Fruit fly (Drosophila melanogaster): ENCODE data around the gene rump.
A peak's percentile ranks its signal among the peaks of the same experiment; 100 is the strongest.

Gene rump

DNA sequence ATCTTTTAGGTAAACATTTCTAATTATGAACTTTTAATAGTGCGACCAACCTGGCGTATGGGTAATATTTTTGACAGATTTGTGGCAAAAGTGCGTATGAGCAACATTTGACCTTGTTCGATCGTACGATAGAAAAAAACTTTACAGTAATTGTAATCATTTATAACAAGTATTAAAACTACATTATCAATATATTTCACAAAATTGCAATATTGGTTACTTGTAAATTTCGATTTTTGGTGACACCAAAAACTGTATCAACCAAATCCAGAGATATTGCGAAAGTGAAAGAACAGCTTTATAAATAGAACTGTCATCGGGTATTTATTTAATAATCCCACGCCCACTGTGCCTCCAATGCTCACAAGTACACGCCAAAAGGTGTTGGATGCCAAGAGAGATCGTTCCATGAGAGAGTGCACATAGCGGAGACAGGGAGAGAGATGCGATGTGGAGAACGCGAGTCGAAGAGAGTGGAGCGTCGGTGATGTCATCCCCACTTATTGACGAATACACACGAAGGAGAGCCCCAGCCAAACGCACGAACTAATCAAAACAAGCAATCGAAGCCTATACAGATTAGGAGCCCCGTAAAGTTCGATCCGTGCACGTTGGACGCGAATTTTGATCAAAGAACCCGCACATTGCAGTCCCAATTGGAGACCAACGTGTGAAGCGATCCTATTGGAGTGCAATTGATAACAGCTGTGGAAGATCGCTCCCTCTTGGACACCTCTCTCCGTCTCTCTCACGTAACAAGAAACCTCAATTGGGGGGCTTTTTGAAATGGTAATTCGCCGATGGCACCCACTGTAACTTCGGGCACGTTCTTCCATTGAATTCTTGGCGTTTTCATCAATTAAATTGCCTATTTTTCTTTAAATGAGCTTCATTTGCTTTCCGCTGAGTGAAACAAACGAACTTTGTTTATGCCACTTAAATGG, 23.3 kb upstream of the rump start (continued):
- 0 out of 2 replicates have a peak, but pooled peaks have one; percentile 15 for TF ChIP-seq GATAe (GFP tag; conservative IDR thresholded peaks at IDR 0.05)
- peak; percentile 92 for TF ChIP-seq shn (GFP tag; optimal IDR thresholded peaks at IDR 0.05)
- peak; percentile 96 for TF ChIP-seq CG31441 (GFP tag; IDR thresholded peaks at IDR 0.05)
- no peak for TF ChIP-seq CG16813 (GFP tag; IDR thresholded peaks at IDR 0.05; ENCODE audit: partially characterized antibody)
- peak; percentile 86 for TF ChIP-seq CG1792 (GFP tag; optimal IDR thresholded peaks at IDR 0.05)
- TF ChIP-seq run (tag; optimal IDR thresholded peaks at IDR 0.05) = peak; percentile 93
- peak; percentile 62 for TF ChIP-seq Elba2 (GFP tag; optimal IDR thresholded peaks at IDR 0.05)
- TF ChIP-seq cato (GFP tag; optimal IDR thresholded peaks at IDR 0.05; ENCODE audit: borderline replicate concordance) = peak; percentile 87
- TF ChIP-seq YL-1 (GFP tag; optimal IDR thresholded peaks at IDR 0.05) = peak; percentile 85
- peak; percentile 89 for TF ChIP-seq CG3407 (GFP tag; optimal IDR thresholded peaks at IDR 0.05)
- no peak for TF ChIP-seq pan (optimal IDR thresholded peaks at IDR 0.05)
- peak in 1 of 2 experiments; percentile 86 for TF ChIP-seq pan (GFP tag; optimal IDR thresholded peaks at IDR 0.05 in 1 of 2, IDR thresholded peaks at IDR 0.05 in 1 of 2)
- TF ChIP-seq CG5180 (GFP tag; optimal IDR thresholded peaks at IDR 0.05) = peak; percentile 84
- peak; percentile 95 for TF ChIP-seq Camta (GFP tag; optimal IDR thresholded peaks at IDR 0.05)
- TF ChIP-seq Oaz (GFP tag; IDR thresholded peaks at IDR 0.05) = peak; percentile 75
- TF ChIP-seq NC2β (GFP tag; optimal IDR thresholded peaks at IDR 0.05) = peak; percentile 83
- peak; percentile 83; the same call in 2 of the 3 replicates for TF ChIP-seq Mrtf (GFP tag; IDR thresholded peaks at IDR 0.05)
- peak; percentile 93 for TF ChIP-seq CG17359 (tag; optimal IDR thresholded peaks at IDR 0.05)
- TF ChIP-seq slou (GFP tag; optimal IDR thresholded peaks at IDR 0.05) = peak; percentile 84
- peak; percentile 94 for TF ChIP-seq fd3F (GFP tag; optimal IDR thresholded peaks at IDR 0.05)
- TF ChIP-seq sob (GFP tag; IDR thresholded peaks at IDR 0.05) = peak; percentile 85
- TF ChIP-seq Dfd (GFP tag; optimal IDR thresholded peaks at IDR 0.05) = peak in 1 of 2 experiments; percentile 83
- TF ChIP-seq Dad (GFP tag; optimal IDR thresholded peaks at IDR 0.05) = peak; percentile 92
- peak; percentile 94 for TF ChIP-seq D19A (tag; optimal IDR thresholded peaks at IDR 0.05)
- TF ChIP-seq slbo (GFP tag; IDR thresholded peaks at IDR 0.05) = peak; percentile 90
- peak; percentile 75 for TF ChIP-seq NC2α (GFP tag; optimal IDR thresholded peaks at IDR 0.05)
- peak; percentile 89 for TF ChIP-seq Mes4 (GFP tag; optimal IDR thresholded peaks at IDR 0.05)
- TF ChIP-seq Bteb2 (GFP tag; optimal IDR thresholded peaks at IDR 0.05) = peak; percentile 88
- peak; percentile 92 for TF ChIP-seq CG10267 (tag; optimal IDR thresholded peaks at IDR 0.05)
- peak; percentile 85 for TF ChIP-seq CG2202 (tag; optimal IDR thresholded peaks at IDR 0.05)
- peak; percentile 84 for TF ChIP-seq CG33557 (GFP tag; optimal IDR thresholded peaks at IDR 0.05)
- TF ChIP-seq CG3163 (GFP tag; optimal IDR thresholded peaks at IDR 0.05) = peak; percentile 63
- TF ChIP-seq ranshi (GFP tag; IDR thresholded peaks at IDR 0.05) = peak; percentile 80; the same call in 1 of the 2 replicates
- TF ChIP-seq MTF-1 (GFP tag; optimal IDR thresholded peaks at IDR 0.05; ENCODE audit: borderline replicate concordance) = peak; percentile 57
- TF ChIP-seq Hr78 (GFP tag; optimal IDR thresholded peaks at IDR 0.05) = peak in 1 of 2 experiments; percentile 94
- peak; percentile 90 for TF ChIP-seq CG7786 (GFP tag; optimal IDR thresholded peaks at IDR 0.05)
- peak; percentile 87 for TF ChIP-seq CG17568 (GFP tag; optimal IDR thresholded peaks at IDR 0.05)
- TF ChIP-seq Atf3 (GFP tag; optimal IDR thresholded peaks at IDR 0.05) = peak; percentile 84
- peak; percentile 96 for TF ChIP-seq phol (tag; optimal IDR thresholded peaks at IDR 0.05)
- TF ChIP-seq CG12659 (GFP tag; optimal IDR thresholded peaks at IDR 0.05) = peak; percentile 99
- peak; percentile 48; the same call in 1 of the 2 replicates for TF ChIP-seq gt (GFP tag; IDR thresholded peaks at IDR 0.05)
- peak; percentile 89 for TF ChIP-seq CG6254 (GFP tag; optimal IDR thresholded peaks at IDR 0.05)
- no peak for TF ChIP-seq Lpt (GFP tag; optimal IDR thresholded peaks at IDR 0.05)
- peak; percentile 81 for TF ChIP-seq Lhr (GFP tag; optimal IDR thresholded peaks at IDR 0.05)
- peak; percentile 84 for TF ChIP-seq wdn (GFP tag; IDR thresholded peaks at IDR 0.05)
- TF ChIP-seq Asciz (GFP tag; optimal IDR thresholded peaks at IDR 0.05) = peak; percentile 95
- TF ChIP-seq CG7987 (GFP tag; optimal IDR thresholded peaks at IDR 0.05) = peak; percentile 83
